Fruit fly (Drosophila melanogaster): ENCODE results near the gene dy.

dy gene

DNA sequence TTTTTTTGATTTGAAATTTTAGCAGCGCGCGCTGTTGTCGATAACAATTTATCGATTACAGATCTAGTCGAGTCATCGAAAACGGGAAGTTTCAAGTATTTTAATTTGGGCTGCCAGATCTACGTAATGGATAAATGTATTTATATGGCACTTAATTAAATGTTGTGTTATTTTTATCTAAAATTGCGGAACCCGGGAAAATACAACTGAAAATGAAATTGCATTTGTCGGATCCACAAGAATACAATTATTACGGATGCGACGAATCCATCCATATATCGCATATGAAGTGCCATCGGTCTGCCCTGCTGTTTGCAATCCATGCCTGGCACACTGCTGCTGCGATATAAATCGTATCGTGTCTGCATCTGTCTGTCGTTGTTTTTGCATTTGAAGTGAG lies 58.4 kb downstream of the dy start, which contains the start of gene Tango10 (continued):
- TF ChIP-seq mld (GFP tag; IDR thresholded peaks at IDR 0.05; ENCODE audit: partially characterized antibody): 0 out of 3 replicates have a peak, but pooled peaks have one; percentile 57
- TF ChIP-seq gcm (GFP tag; optimal IDR thresholded peaks at IDR 0.05): no peak
- peak in 1 of 2 experiments; percentile 44 for TF ChIP-seq Hr51 (GFP tag; optimal IDR thresholded peaks at IDR 0.05)
- TF ChIP-seq trem (tag; optimal IDR thresholded peaks at IDR 0.05): peak; percentile 64
- TF ChIP-seq CG9932 (GFP tag; IDR thresholded peaks at IDR 0.05): peak; percentile 77
- TF ChIP-seq CoRest (tag; optimal IDR thresholded peaks at IDR 0.05): peak; percentile 61
- TF ChIP-seq CG10979 (tag; optimal IDR thresholded peaks at IDR 0.05): peak; percentile 63
- TF ChIP-seq CG31365 (tag; optimal IDR thresholded peaks at IDR 0.05): no peak
- TF ChIP-seq ssp (GFP tag; IDR thresholded peaks at IDR 0.05): peak; percentile 37
- peak; percentile 64 for TF ChIP-seq Side (GFP tag; optimal IDR thresholded peaks at IDR 0.05)
- TF ChIP-seq CG10462 (GFP tag; optimal IDR thresholded peaks at IDR 0.05): peak; percentile 6
- TF ChIP-seq Lpt (GFP tag; optimal IDR thresholded peaks at IDR 0.05): no peak
- TF ChIP-seq Nf-YC (tag; optimal IDR thresholded peaks at IDR 0.05): peak; percentile 27
- no peak for TF ChIP-seq aop (GFP tag; IDR thresholded peaks at IDR 0.05)
- TF ChIP-seq Meics (GFP tag; optimal IDR thresholded peaks at IDR 0.05): peak; percentile 34
- peak; percentile 47 for TF ChIP-seq CG10147 (GFP tag; optimal IDR thresholded peaks at IDR 0.05)
- no peak for TF ChIP-seq ftz-f1 (GFP tag; optimal IDR thresholded peaks at IDR 0.05)
- TF ChIP-seq jing (GFP tag; optimal IDR thresholded peaks at IDR 0.05): no peak
- peak; percentile 76 for TF ChIP-seq CG7928 (GFP tag; optimal IDR thresholded peaks at IDR 0.05)
- no peak for TF ChIP-seq CG4360 (GFP tag; IDR thresholded peaks at IDR 0.05)
- TF ChIP-seq chif (GFP tag; optimal IDR thresholded peaks at IDR 0.05): peak; percentile 1 to 26
- peak; percentile 88 for TF ChIP-seq CG13287 (GFP tag; IDR thresholded peaks at IDR 0.05; ENCODE audit: partially characterized antibody)
- no peak; the same call in 1 of the 2 replicates for TF ChIP-seq CG31441 (GFP tag; IDR thresholded peaks at IDR 0.05)
- TF ChIP-seq pzg (GFP tag; optimal IDR thresholded peaks at IDR 0.05): peak; percentile 72
- no peak for TF ChIP-seq CG16779 (GFP tag; IDR thresholded peaks at IDR 0.05)
- TF ChIP-seq CG17802 (tag; optimal IDR thresholded peaks at IDR 0.05): no peak
- TF ChIP-seq Ets97D (GFP tag; optimal IDR thresholded peaks at IDR 0.05): peak; percentile 66
- peak; percentile 20 for TF ChIP-seq bcd (GFP tag; optimal IDR thresholded peaks at IDR 0.05)
- peak; percentile 42 for TF ChIP-seq CG9437 (GFP tag; optimal IDR thresholded peaks at IDR 0.05)
- peak; percentile 42 for TF ChIP-seq ewg (GFP tag; optimal IDR thresholded peaks at IDR 0.05)
- TF ChIP-seq pan (optimal IDR thresholded peaks at IDR 0.05): no peak
- peak in 1 of 2 experiments; percentile 29 for TF ChIP-seq pan (GFP tag; optimal IDR thresholded peaks at IDR 0.05 in 1 of 2, IDR thresholded peaks at IDR 0.05 in 1 of 2)
- no peak for TF ChIP-seq CG1832 (GFP tag; optimal IDR thresholded peaks at IDR 0.05)
- TF ChIP-seq gfzf (GFP tag; optimal IDR thresholded peaks at IDR 0.05): peak; percentile 47
- TF ChIP-seq CG7372 (GFP tag; IDR thresholded peaks at IDR 0.05): peak; percentile 41; the same call in 1 of the 2 replicates
- TF ChIP-seq CG4424 (GFP tag; optimal IDR thresholded peaks at IDR 0.05): peak; percentile 31
- peak; percentile 37; the same call in 2 of the 3 replicates for TF ChIP-seq tgo (GFP tag; IDR thresholded peaks at IDR 0.05)
- no peak for TF ChIP-seq Mad (GFP tag; optimal IDR thresholded peaks at IDR 0.05)
- no peak for TF ChIP-seq crol (GFP tag; IDR thresholded peaks at IDR 0.05)
- peak; percentile 45; the same call in 1 of the 3 replicates for TF ChIP-seq Optix (GFP tag; IDR thresholded peaks at IDR 0.05)
- TF ChIP-seq CG18262 (tag; optimal IDR thresholded peaks at IDR 0.05): no peak
- TF ChIP-seq Antp (GFP tag; optimal IDR thresholded peaks at IDR 0.05): peak; percentile 38
- TF ChIP-seq CG12744 (GFP tag; optimal IDR thresholded peaks at IDR 0.05): no peak
- TF ChIP-seq Dad (GFP tag; optimal IDR thresholded peaks at IDR 0.05): peak; percentile 39
- no peak for TF ChIP-seq CG12071 (GFP tag; optimal IDR thresholded peaks at IDR 0.05)
- peak; percentile 30 for TF ChIP-seq p53 (GFP tag; optimal IDR thresholded peaks at IDR 0.05)
- TF ChIP-seq B-H2 (GFP tag; optimal IDR thresholded peaks at IDR 0.05): no peak
- TF ChIP-seq Hr39 (optimal IDR thresholded peaks at IDR 0.05): no peak
- no peak for TF ChIP-seq Hr78 (GFP tag; optimal IDR thresholded peaks at IDR 0.05)
- peak; percentile 86 for TF ChIP-seq knrl (GFP tag; IDR thresholded peaks at IDR 0.05; ENCODE audit: partially characterized antibody)
- no peak for TF ChIP-seq sr (GFP tag; IDR thresholded peaks at IDR 0.05)
